Fruit fly (Drosophila melanogaster) whole organism, embryonic: ENCODE results near the gene CG42335.
A peak's percentile ranks its signal among the peaks of the same experiment; 100 is the strongest.

Source experiments
- Asciz ChIP-seq: fragments of 200-800 bp; sonication (Bioruptor generic); optimal IDR thresholded peaks from 2 replicates; lab custom pipeline; 2017; ENCODE audit warnings: missing biosample characterization, mild to moderate bottlenecking, missing genetic modification characterization, missing genetic modification reagents
- Atf6 ChIP-seq: fragments of 200-800 bp; sonication (Bioruptor generic); IDR thresholded peaks from 2 replicates; pipeline ENCODE4 v1.3.6; 2022; ENCODE audit warnings: missing biosample characterization, missing genetic modification characterization
- Awh ChIP-seq: fragments of 200-800 bp; sonication (Bioruptor generic); IDR thresholded peaks from 2 replicates; pipeline ENCODE4, ENCODE4 v1.3.6; 2022; ENCODE audit warnings: missing biosample characterization, missing genetic modification characterization
- CG11504 ChIP-seq: fragments of 200-800 bp; sonication (Bioruptor generic); optimal IDR thresholded peaks from 3 replicates; lab custom pipeline; 2019; ENCODE audit warnings: missing biosample characterization, mild to moderate bottlenecking, missing genetic modification characterization, moderate library complexity
- CG1233 ChIP-seq: fragments of 200-800 bp; sonication (Bioruptor generic); optimal IDR thresholded peaks from 4 replicates; lab custom pipeline; 2018; ENCODE audit warnings: missing biosample characterization, mild to moderate bottlenecking, missing genetic modification characterization
- CG13624 ChIP-seq: fragments of 200-800 bp; sonication (Bioruptor generic); optimal IDR thresholded peaks from 2 replicates; lab custom pipeline; 2016; ENCODE audit warnings: missing biosample characterization, missing genetic modification characterization
- CG13775 ChIP-seq: fragments of 200-800 bp; sonication (Bioruptor generic); optimal IDR thresholded peaks from 3 replicates; lab custom pipeline; 2017; ENCODE audit warnings: missing biosample characterization, mild to moderate bottlenecking, missing genetic modification characterization
- CG15011 ChIP-seq: fragments of 200-800 bp; sonication (Bioruptor generic); optimal IDR thresholded peaks from 3 replicates; lab custom pipeline; 2018; ENCODE audit warnings: missing biosample characterization, mild to moderate bottlenecking, missing genetic modification characterization
- CG15696 ChIP-seq: fragments of 200-800 bp; sonication (Bioruptor generic); optimal IDR thresholded peaks from 2 replicates; lab custom pipeline; 2019; ENCODE audit warnings: missing biosample characterization, mild to moderate bottlenecking, missing genetic modification characterization, moderate library complexity
- CG17385 ChIP-seq: fragments of 200-800 bp; sonication (Bioruptor generic); optimal IDR thresholded peaks from 3 replicates; lab custom pipeline; 2018; ENCODE audit warnings: missing biosample characterization, mild to moderate bottlenecking, missing genetic modification characterization
- CG17568 ChIP-seq: fragments of 200-800 bp; sonication (Bioruptor generic); optimal IDR thresholded peaks from 2 replicates; lab custom pipeline; 2018; ENCODE audit warnings: missing biosample characterization, mild to moderate bottlenecking, missing genetic modification characterization, moderate library complexity
- CG5180 ChIP-seq: fragments of 200-800 bp; sonication (Bioruptor generic); optimal IDR thresholded peaks from 3 replicates; lab custom pipeline; 2017; ENCODE audit warnings: missing biosample characterization, missing genetic modification characterization, mild to moderate bottlenecking, moderate library complexity, missing genetic modification reagents
- CG6765 ChIP-seq: fragments of 200-800 bp; sonication (Bioruptor generic); optimal IDR thresholded peaks from 3 replicates; lab custom pipeline; 2017; ENCODE audit warnings: missing biosample characterization, mild to moderate bottlenecking, missing genetic modification characterization
- CG6854 ChIP-seq: fragments of 200-800 bp; sonication (Bioruptor generic); optimal IDR thresholded peaks from 3 replicates; lab custom pipeline; 2017; ENCODE audit warnings: missing biosample characterization, mild to moderate bottlenecking, missing genetic modification characterization
- CG9437 ChIP-seq: fragments of 200-800 bp; sonication (Bioruptor generic); optimal IDR thresholded peaks from 2 replicates; lab custom pipeline; 2018; ENCODE audit warnings: missing biosample characterization, mild to moderate bottlenecking, missing genetic modification characterization
- CG9817 ChIP-seq: fragments of 200-800 bp; sonication (Bioruptor generic); optimal IDR thresholded peaks from 2 replicates; lab custom pipeline; 2018; ENCODE audit warnings: missing biosample characterization, mild to moderate bottlenecking, missing genetic modification characterization, moderate library complexity
- CoRest ChIP-seq: fragments of 200-800 bp; sonication (Bioruptor generic); optimal IDR thresholded peaks from 3 replicates; lab custom pipeline; 2018; ENCODE audit warnings: missing biosample characterization, mild to moderate bottlenecking, missing genetic modification characterization, moderate library complexity
- Dip3 ChIP-seq: fragments of 200-800 bp; sonication (Bioruptor generic); optimal IDR thresholded peaks from 3 replicates; lab custom pipeline; 2016; ENCODE audit warnings: missing biosample characterization, missing genetic modification characterization
- Drgx ChIP-seq: fragments of 200-800 bp; sonication (Bioruptor generic); IDR thresholded peaks from 2 replicates; pipeline ENCODE4 v1.3.6; 2022; ENCODE audit warnings: missing biosample characterization, missing genetic modification characterization
- Eip74EF ChIP-seq, 2 experiments: fragments of 200-800 bp in 1 of 2; fragments of >200 bp in 1 of 2; sonication (Bioruptor generic) in 1 of 2; optimal IDR thresholded peaks; 2 replicates each; lab custom pipeline; 2017 to 2019; ENCODE audit warnings: missing biosample characterization in 2 of 2, missing genetic modification characterization in 2 of 2, mild to moderate bottlenecking in 1 of 2, moderate library complexity in 1 of 2
- Gug ChIP-seq: fragments of 200-800 bp; sonication (Bioruptor generic); IDR thresholded peaks from 4 replicates; pipeline ENCODE4 v1.3.6; 2022; ENCODE audit warnings: missing biosample characterization, missing genetic modification characterization
- H2.0 ChIP-seq: fragments of 200-800 bp; sonication (Bioruptor generic); IDR thresholded peaks from 2 replicates; pipeline ENCODE4 v1.3.6; 2022; ENCODE audit warnings: missing biosample characterization, missing genetic modification characterization
- Hmr ChIP-seq: fragments of 200-800 bp; sonication (Bioruptor generic); optimal IDR thresholded peaks from 3 replicates; lab custom pipeline; 2017; ENCODE audit warnings: mild to moderate bottlenecking, missing biosample characterization, missing genetic modification reagents, missing genetic modification characterization
- Hsf ChIP-seq: fragments of 200-800 bp; sonication (Bioruptor generic); optimal IDR thresholded peaks from 3 replicates; lab custom pipeline; 2016; ENCODE audit warnings: missing biosample characterization, missing genetic modification characterization
- NK7.1 ChIP-seq: fragments of 200-800 bp; sonication (Bioruptor generic); optimal IDR thresholded peaks from 3 replicates; lab custom pipeline; 2016; ENCODE audit warnings: missing biosample characterization, missing genetic modification characterization
- caup ChIP-seq: fragments of 200-800 bp; sonication (Bioruptor generic); optimal IDR thresholded peaks from 3 replicates; lab custom pipeline; 2017; ENCODE audit warnings: missing biosample characterization, mild to moderate bottlenecking, missing genetic modification characterization, moderate library complexity; ENCODE audit not compliant: severe bottlenecking
- corto ChIP-seq: fragments of 200-800 bp; sonication (Bioruptor generic); optimal IDR thresholded peaks from 2 replicates; lab custom pipeline; 2016; ENCODE audit warnings: missing biosample characterization, mild to moderate bottlenecking, missing genetic modification characterization, moderate library complexity
- emc ChIP-seq: fragments of 200-800 bp; sonication (Bioruptor generic); optimal IDR thresholded peaks from 2 replicates; lab custom pipeline; 2016; ENCODE audit warnings: missing biosample characterization, missing genetic modification characterization
- gem ChIP-seq: fragments of 200-800 bp; sonication (Bioruptor generic); optimal IDR thresholded peaks from 2 replicates; lab custom pipeline; 2019; ENCODE audit warnings: missing biosample characterization, mild to moderate bottlenecking, missing genetic modification characterization, moderate library complexity
- ind ChIP-seq: fragments of 200-800 bp; sonication (Bioruptor generic); optimal IDR thresholded peaks from 3 replicates; lab custom pipeline; 2016; ENCODE audit warnings: missing biosample characterization, missing genetic modification characterization
- jumu ChIP-seq: fragments of 200-800 bp; sonication (Bioruptor generic); optimal IDR thresholded peaks from 3 replicates; lab custom pipeline; 2016; ENCODE audit warnings: missing biosample characterization, missing genetic modification characterization
- lmd ChIP-seq: fragments of 200-800 bp; sonication (Bioruptor generic); IDR thresholded peaks from 2 replicates; pipeline ENCODE4 v1.3.6; 2022; ENCODE audit warnings: missing biosample characterization, missing genetic modification characterization
- nau ChIP-seq: fragments of 200-800 bp; sonication (Bioruptor generic); optimal IDR thresholded peaks from 3 replicates; lab custom pipeline; 2017; ENCODE audit warnings: missing biosample characterization, mild to moderate bottlenecking, missing genetic modification characterization, missing genetic modification reagents
- oc ChIP-seq: fragments of 200-800 bp; sonication (Bioruptor generic); optimal IDR thresholded peaks from 2 replicates; lab custom pipeline; 2018; ENCODE audit warnings: missing biosample characterization, mild to moderate bottlenecking, missing genetic modification characterization, moderate library complexity
- sd ChIP-seq: fragments of 200-800 bp; sonication (Bioruptor generic); optimal IDR thresholded peaks from 3 replicates; lab custom pipeline; 2018; ENCODE audit warnings: missing biosample characterization, mild to moderate bottlenecking, missing genetic modification characterization, moderate library complexity
- tin ChIP-seq: fragments of 200-800 bp; sonication (Bioruptor generic); optimal IDR thresholded peaks from 3 replicates; lab custom pipeline; 2016; ENCODE audit warnings: missing biosample characterization, missing genetic modification characterization

Gene CG42335

DNA sequence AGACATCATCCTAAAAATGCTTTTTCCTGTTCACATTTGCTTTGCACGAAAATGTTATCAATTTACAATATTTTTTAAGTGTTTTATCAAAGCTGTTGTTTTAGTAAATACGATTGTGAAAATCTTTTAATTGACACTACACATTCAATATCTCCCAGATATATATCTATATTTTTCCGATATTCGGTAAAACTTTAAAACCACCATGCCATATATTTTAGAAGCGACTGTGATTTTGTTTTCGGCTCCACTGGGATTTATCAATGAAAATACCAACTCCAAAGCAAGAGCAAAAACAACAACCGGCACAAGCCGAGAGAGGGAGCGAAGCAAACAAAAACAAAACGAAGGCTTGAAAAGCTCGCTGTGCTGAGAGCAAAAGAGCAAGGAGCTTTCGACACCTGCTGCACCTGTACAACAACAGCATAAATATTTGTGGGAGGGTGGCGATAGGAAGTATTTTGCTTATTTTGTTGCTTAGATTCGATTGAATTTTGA lies 38.6 kb upstream of the CG42335 start (continued):
- TF ChIP-seq emc (GFP tag; lab: Kevin White, UChicago) (no peak), H2.0 (GFP tag; lab: Robert Waterston, UW) (0 out of 2 replicates have a peak, but pooled peaks have one; percentile 34), gem (tag; lab: Kevin White, UChicago) (peak; percentile 77), CG13775 (GFP tag; lab: Kevin White, UChicago) (peak; percentile 3), CG9437 (GFP tag; lab: Kevin White, UChicago) (peak; percentile 45), jumu (no peak), Hmr (GFP tag; lab: Kevin White, UChicago) (peak; percentile 37), Eip74EF (GFP tag; optimal IDR thresholded peaks at IDR 0.05; lab: Kevin White, UChicago) (peak in 1 of 2 experiments; percentile 42), nau (GFP tag; lab: Kevin White, UChicago) (peak; percentile 54), Hsf (GFP tag; lab: Kevin White, UChicago) (peak; percentile 23), Asciz (peak; percentile 46), tin (GFP tag; lab: Kevin White, UChicago) (peak; percentile 3), CG11504 (tag; lab: Kevin White, UChicago) (peak; percentile 66), lmd (GFP tag; lab: Robert Waterston, UW) (peak; percentile 39; the same call in 1 of the 2 replicates), NK7.1 (GFP tag; lab: Kevin White, UChicago) (peak; percentile 33), CG15011 (GFP tag; lab: Kevin White, UChicago) (peak; percentile 6), Dip3 (GFP tag; lab: Kevin White, UChicago) (peak; percentile 26), CG13624 (GFP tag; lab: Kevin White, UChicago) (peak; percentile 25), CG17568 (GFP tag; lab: Kevin White, UChicago) (no peak), CG6765 (GFP tag; lab: Kevin White, UChicago) (no peak), ind (peak; percentile 10), corto (GFP tag; lab: Kevin White, UChicago) (no peak), CG15696 (no peak), CG6854 (peak; percentile 48), CoRest (tag; lab: Kevin White, UChicago) (peak; percentile 58), sd (tag; lab: Kevin White, UChicago) (peak; percentile 85), caup (peak; percentile 15), CG9817 (tag; lab: Kevin White, UChicago) (peak; percentile 29), Atf6 (GFP tag; lab: Robert Waterston, UW) (no peak)

DNA sequence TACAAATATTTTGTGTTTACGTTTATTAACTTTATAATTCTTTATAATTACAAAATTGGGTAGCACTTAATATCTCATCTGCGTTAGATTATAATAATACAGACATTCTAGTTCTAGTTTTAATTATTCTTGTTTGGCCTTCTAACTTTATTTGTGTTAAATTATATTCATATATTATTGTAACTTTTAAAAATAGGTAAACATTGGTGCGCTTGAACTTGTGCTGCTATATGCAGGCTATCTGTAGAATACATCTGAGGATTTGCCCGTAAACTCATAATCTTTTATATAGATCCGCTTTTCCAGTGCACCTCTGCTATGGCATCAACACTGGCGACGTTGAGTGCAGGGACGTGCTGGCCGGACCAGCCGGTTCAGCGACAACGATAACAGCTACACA lies 36.1 kb upstream of the CG42335 start:
- TF ChIP-seq CG5180 (GFP tag; lab: Kevin White, UChicago) (no peak), Drgx (GFP tag; lab: Robert Waterston, UW) (0 out of 2 replicates have a peak, but pooled peaks have one; percentile 11), CG17385 (no peak), Gug (GFP tag; lab: Robert Waterston, UW) (no peak)

- TF ChIP-seq Awh (GFP tag; lab: Robert Waterston, UW): 0 out of 2 replicates have a peak, but pooled peaks have one; percentile 32
- TF ChIP-seq CG1233 (GFP tag; lab: Kevin White, UChicago): no peak
- peak; percentile 53 for TF ChIP-seq oc (tag; lab: Kevin White, UChicago)
Measured at dm6 chr3R:21726593-21726992, 32.0 kb upstream of the CG42335 start.
